Fruit fly (Drosophila melanogaster) whole organism, embryonic: Measurements from ENCODE around the gene APP-BP1.

Experiments used
- B-H2 ChIP-seq: fragments of 200-800 bp; sonication (Bioruptor generic); optimal IDR thresholded peaks from 2 replicates; lab custom pipeline; 2018; ENCODE audit warnings: missing biosample characterization, mild to moderate bottlenecking, missing genetic modification characterization
- CG10267 ChIP-seq: fragments of 200-800 bp; sonication (Bioruptor generic); optimal IDR thresholded peaks from 2 replicates; lab custom pipeline; 2018; ENCODE audit warnings: missing biosample characterization, mild to moderate bottlenecking, missing genetic modification characterization, moderate library complexity
- CG10366 ChIP-seq: fragments of 200-800 bp; sonication (Bioruptor generic); IDR thresholded peaks from 2 replicates; pipeline ENCODE4 v1.3.6; 2022; ENCODE audit warnings: missing biosample characterization, missing genetic modification characterization
- CG10654 ChIP-seq: fragments of 200-800 bp; sonication (Bioruptor generic); optimal IDR thresholded peaks from 2 replicates; lab custom pipeline; 2016; ENCODE audit warnings: missing biosample characterization, missing genetic modification characterization
- CG11504 ChIP-seq: fragments of 200-800 bp; sonication (Bioruptor generic); optimal IDR thresholded peaks from 3 replicates; lab custom pipeline; 2019; ENCODE audit warnings: missing biosample characterization, mild to moderate bottlenecking, missing genetic modification characterization, moderate library complexity
- CG11696 ChIP-seq: fragments of 200-800 bp; sonication (Bioruptor generic); IDR thresholded peaks from 2 replicates; pipeline ENCODE4 v1.3.6; 2022; ENCODE audit warnings: missing biosample characterization, missing genetic modification characterization
- CG12659 ChIP-seq: fragments of 200-800 bp; sonication (Bioruptor generic); optimal IDR thresholded peaks from 3 replicates; lab custom pipeline; 2017; ENCODE audit warnings: mild to moderate bottlenecking, missing biosample characterization, missing genetic modification reagents, missing genetic modification characterization
- CG12769 ChIP-seq: fragments of 200-800 bp; sonication (Bioruptor generic); optimal IDR thresholded peaks from 2 replicates; lab custom pipeline; 2019; ENCODE audit warnings: missing biosample characterization, mild to moderate bottlenecking, missing genetic modification characterization, moderate library complexity
- CG13123 ChIP-seq: fragments of 200-800 bp; sonication (Bioruptor generic); optimal IDR thresholded peaks from 2 replicates; lab custom pipeline; 2016; ENCODE audit warnings: missing biosample characterization, missing genetic modification characterization
- CG14710 ChIP-seq: fragments of 200-800 bp; sonication (Bioruptor generic); optimal IDR thresholded peaks from 3 replicates; lab custom pipeline; 2019; ENCODE audit warnings: missing biosample characterization, mild to moderate bottlenecking, missing genetic modification characterization, moderate library complexity
- CG15269 ChIP-seq: fragments of 200-800 bp; sonication (Bioruptor generic); optimal IDR thresholded peaks from 2 replicates; lab custom pipeline; 2018; ENCODE audit warnings: missing biosample characterization, mild to moderate bottlenecking, missing genetic modification characterization, moderate library complexity
- CG15514 ChIP-seq: fragments of 200-800 bp; sonication (Bioruptor generic); optimal IDR thresholded peaks from 3 replicates; lab custom pipeline; 2017; ENCODE audit warnings: missing biosample characterization, missing genetic modification characterization, mild to moderate bottlenecking, moderate library complexity, missing genetic modification reagents
- CG16815 ChIP-seq: fragments of 200-800 bp; sonication (Bioruptor generic); optimal IDR thresholded peaks from 3 replicates; lab custom pipeline; 2017; ENCODE audit warnings: missing biosample characterization, mild to moderate bottlenecking, missing genetic modification characterization
- CG17802 ChIP-seq: fragments of 200-800 bp; sonication (Bioruptor generic); optimal IDR thresholded peaks from 2 replicates; lab custom pipeline; 2018; ENCODE audit warnings: missing biosample characterization, mild to moderate bottlenecking, missing genetic modification characterization, moderate library complexity
- CG18764 ChIP-seq: fragments of 200-800 bp; sonication (Bioruptor generic); optimal IDR thresholded peaks from 3 replicates; lab custom pipeline; 2016; ENCODE audit warnings: missing biosample characterization, missing genetic modification characterization
- CG2116 ChIP-seq: fragments of 200-800 bp; sonication (Bioruptor generic); optimal IDR thresholded peaks from 3 replicates; lab custom pipeline; 2018; ENCODE audit warnings: missing biosample characterization, mild to moderate bottlenecking, missing genetic modification characterization
- CG2712 ChIP-seq: fragments of 200-800 bp; optimal IDR thresholded peaks from 3 replicates; lab custom pipeline; 2019; ENCODE audit warnings: missing biosample characterization, mild to moderate bottlenecking, missing genetic modification characterization, moderate library complexity
- CG6272 ChIP-seq: fragments of 200-800 bp; sonication (Bioruptor generic); IDR thresholded peaks from 2 replicates; pipeline ENCODE4 v1.3.6; 2022; ENCODE audit warnings: missing biosample characterization, missing genetic modification characterization
- CG6654 ChIP-seq: fragments of 200-800 bp; sonication (Bioruptor generic); optimal IDR thresholded peaks from 2 replicates; lab custom pipeline; 2017; ENCODE audit warnings: missing biosample characterization, mild to moderate bottlenecking, missing genetic modification characterization
- CG8290 ChIP-seq, 3 experiments: fragments of 200-800 bp; sonication (Bioruptor generic); optimal IDR thresholded peaks; 2 replicates each; lab custom pipeline; 2016 to 2019; ENCODE audit warnings: missing biosample characterization in 3 of 3, missing genetic modification characterization in 3 of 3, mild to moderate bottlenecking in 2 of 3, moderate library complexity in 1 of 3
- CG9437 ChIP-seq: fragments of 200-800 bp; sonication (Bioruptor generic); optimal IDR thresholded peaks from 2 replicates; lab custom pipeline; 2018; ENCODE audit warnings: missing biosample characterization, mild to moderate bottlenecking, missing genetic modification characterization
- CHES-1-like ChIP-seq: fragments of 200-800 bp; sonication (Bioruptor generic); optimal IDR thresholded peaks from 2 replicates; lab custom pipeline; 2016; ENCODE audit warnings: missing biosample characterization, missing genetic modification characterization
- Camta ChIP-seq: fragments of 200-800 bp; sonication (Bioruptor generic); optimal IDR thresholded peaks from 2 replicates; lab custom pipeline; 2016; ENCODE audit warnings: missing biosample characterization, missing genetic modification characterization
- CoRest ChIP-seq: fragments of 200-800 bp; sonication (Bioruptor generic); optimal IDR thresholded peaks from 3 replicates; lab custom pipeline; 2018; ENCODE audit warnings: missing biosample characterization, mild to moderate bottlenecking, missing genetic modification characterization, moderate library complexity
- CrebB ChIP-seq: fragments of 200-800 bp; sonication (Bioruptor generic); optimal IDR thresholded peaks from 3 replicates; lab custom pipeline; 2018; ENCODE audit warnings: missing biosample characterization, mild to moderate bottlenecking, missing genetic modification characterization
- Dip2 ChIP-seq: fragments of 200-800 bp; sonication (Bioruptor generic); IDR thresholded peaks from 2 replicates; pipeline ENCODE4 v1.3.6; 2022; ENCODE audit warnings: missing biosample characterization, missing genetic modification characterization
- E2f1 ChIP-seq: fragments of 200-800 bp; sonication (Bioruptor generic); IDR thresholded peaks from 2 replicates; pipeline ENCODE4 v1.3.6; 2022; ENCODE audit warnings: missing biosample characterization, missing genetic modification characterization
- Hmr ChIP-seq: fragments of 200-800 bp; sonication (Bioruptor generic); optimal IDR thresholded peaks from 3 replicates; lab custom pipeline; 2017; ENCODE audit warnings: mild to moderate bottlenecking, missing biosample characterization, missing genetic modification reagents, missing genetic modification characterization
- Hr78 ChIP-seq, 2 experiments: fragments of 200-800 bp in 1 of 2; fragments of >200 bp in 1 of 2; sonication (Bioruptor generic) in 1 of 2; optimal IDR thresholded peaks; 2 replicates each; lab custom pipeline; 2017 to 2019; ENCODE audit warnings: missing biosample characterization in 2 of 2, missing genetic modification characterization in 2 of 2, mild to moderate bottlenecking in 1 of 2, moderate library complexity in 1 of 2
- Max ChIP-seq: fragments of 200-800 bp; sonication (Bioruptor generic); optimal IDR thresholded peaks from 2 replicates; lab custom pipeline; 2016; ENCODE audit warnings: missing biosample characterization, mild to moderate bottlenecking, missing genetic modification characterization
- Neu2 ChIP-seq: fragments of 200-800 bp; sonication (Bioruptor generic); optimal IDR thresholded peaks from 3 replicates; lab custom pipeline; 2016; ENCODE audit warnings: missing biosample characterization, missing genetic modification characterization, borderline replicate concordance
- Rfx ChIP-seq: fragments of 200-800 bp; sonication (Bioruptor generic); IDR thresholded peaks from 2 replicates; pipeline ENCODE4 v1.3.6; 2022; ENCODE audit warnings: missing biosample characterization, missing genetic modification characterization
- YL-1 ChIP-seq: fragments of 200-800 bp; sonication (Bioruptor generic); optimal IDR thresholded peaks from 3 replicates; lab custom pipeline; 2017; ENCODE audit warnings: missing biosample characterization, mild to moderate bottlenecking, missing genetic modification characterization
- abd-A ChIP-seq: fragments of 200-800 bp; sonication (Bioruptor generic); optimal IDR thresholded peaks from 3 replicates; lab custom pipeline; 2019; ENCODE audit warnings: missing biosample characterization, mild to moderate bottlenecking, missing genetic modification characterization, moderate library complexity
- aop ChIP-seq: fragments of 200-800 bp; sonication (Bioruptor generic); IDR thresholded peaks from 2 replicates; pipeline ENCODE4 v1.3.6; 2022; ENCODE audit warnings: missing biosample characterization, missing genetic modification characterization
- chif ChIP-seq, 2 experiments: fragments of 200-800 bp; sonication (Bioruptor generic); optimal IDR thresholded peaks; 3 replicates each; lab custom pipeline; 2016; ENCODE audit warnings: missing biosample characterization in 2 of 2, missing genetic modification characterization in 2 of 2
- eve ChIP-seq, 2 experiments: fragments of >200 bp; optimal IDR thresholded peaks; 2 replicates each; lab custom pipeline; 2017; ENCODE audit warnings: missing biosample characterization in 2 of 2, missing genetic modification characterization in 2 of 2
- ewg ChIP-seq: fragments of 200-800 bp; sonication (Bioruptor generic); optimal IDR thresholded peaks from 3 replicates; lab custom pipeline; 2017; ENCODE audit warnings: mild to moderate bottlenecking, missing biosample characterization, missing genetic modification reagents, missing genetic modification characterization
- fru ChIP-seq: fragments of >200 bp; optimal IDR thresholded peaks from 2 replicates; lab custom pipeline; 2017
- kay ChIP-seq: fragments of 200-800 bp; sonication (Bioruptor generic); optimal IDR thresholded peaks from 2 replicates; lab custom pipeline; 2016; ENCODE audit warnings: missing biosample characterization, missing genetic modification characterization
- lmd ChIP-seq: fragments of 200-800 bp; sonication (Bioruptor generic); IDR thresholded peaks from 2 replicates; pipeline ENCODE4 v1.3.6; 2022; ENCODE audit warnings: missing biosample characterization, missing genetic modification characterization
- lov ChIP-seq, 2 experiments: fragments of 200-800 bp in 1 of 2; fragments of >200 bp in 1 of 2; sonication (Bioruptor generic) in 1 of 2; IDR thresholded peaks in 1 of 2; optimal IDR thresholded peaks in 1 of 2; 2 replicates in 1 of 2; 3 replicates in 1 of 2; pipeline versions ENCODE4 v1.3.6 to Lab custom; 2017 to 2022; ENCODE audit warnings: missing biosample characterization in 1 of 2, missing genetic modification characterization in 1 of 2
- scrt ChIP-seq: fragments of 200-800 bp; sonication (Bioruptor generic); optimal IDR thresholded peaks from 2 replicates; lab custom pipeline; 2018; ENCODE audit warnings: missing biosample characterization, mild to moderate bottlenecking, missing genetic modification characterization, moderate library complexity
- sens-2 ChIP-seq: fragments of 200-800 bp; sonication (Bioruptor generic); IDR thresholded peaks from 2 replicates; pipeline ENCODE4 v1.3.6; 2022; ENCODE audit warnings: missing biosample characterization, missing genetic modification characterization
- sisA ChIP-seq: fragments of 200-800 bp; sonication (Bioruptor generic); IDR thresholded peaks from 2 replicates; pipeline ENCODE4 v1.3.6; 2022; ENCODE audit warnings: missing biosample characterization, missing genetic modification characterization
- slbo ChIP-seq: fragments of 200-800 bp; sonication (Bioruptor generic); IDR thresholded peaks from 2 replicates; pipeline ENCODE4 v1.3.6; 2022; ENCODE audit warnings: missing biosample characterization, missing genetic modification characterization
- tll ChIP-seq, 2 experiments: fragments of 200-800 bp in 1 of 2; fragments of >200 bp in 1 of 2; sonication (Bioruptor generic) in 1 of 2; optimal IDR thresholded peaks; 2 replicates each; lab custom pipeline; 2017 to 2019; ENCODE audit warnings: missing biosample characterization in 2 of 2, missing genetic modification characterization in 2 of 2, mild to moderate bottlenecking in 1 of 2, moderate library complexity in 1 of 2
- trem ChIP-seq: fragments of 200-800 bp; optimal IDR thresholded peaks from 3 replicates; lab custom pipeline; 2019; ENCODE audit warnings: missing biosample characterization, mild to moderate bottlenecking, missing genetic modification characterization, moderate library complexity
- vfl ChIP-seq: fragments of 200-800 bp; sonication (Bioruptor generic); optimal IDR thresholded peaks from 2 replicates; lab custom pipeline; 2016; ENCODE audit warnings: missing biosample characterization, missing genetic modification characterization

Gene APP-BP1

DNA sequence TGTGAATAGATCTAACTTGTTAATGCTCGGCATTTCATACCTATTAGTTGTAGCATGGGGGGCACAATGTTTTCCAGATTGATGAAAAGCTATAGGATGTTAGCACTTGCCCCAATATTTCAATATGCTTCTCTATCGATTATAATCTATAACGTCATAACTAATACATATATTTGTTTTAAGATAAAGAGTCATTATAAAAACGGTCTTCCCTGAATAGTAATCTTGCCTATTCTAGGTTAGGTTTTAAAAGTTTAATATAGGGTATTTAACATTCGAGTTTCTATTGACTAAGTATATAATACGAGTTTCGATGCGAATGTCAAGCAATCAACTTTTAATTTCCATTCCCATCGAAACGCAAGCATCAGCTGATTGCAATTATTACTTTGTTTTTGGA lies 37.0 kb upstream of the APP-BP1 start, which contains the start of the genes CG6321 and Blos2 (continued):
- TF ChIP-seq chif (GFP tag; optimal IDR thresholded peaks at IDR 0.05; lab: Kevin White, UChicago): peak in 1 of 2 experiments; percentile 67
- peak; percentile 56 for TF ChIP-seq vfl (GFP tag; lab: Kevin White, UChicago)
- peak; percentile 4 for TF ChIP-seq CG18764 (GFP tag; lab: Kevin White, UChicago)
- TF ChIP-seq CG6654 (GFP tag; lab: Kevin White, UChicago): peak; percentile 21
- no peak for TF ChIP-seq fru (lab: Kevin White, UChicago)
- TF ChIP-seq Neu2 (GFP tag; lab: Kevin White, UChicago): no peak
- TF ChIP-seq tll (GFP tag; optimal IDR thresholded peaks at IDR 0.05; lab: Kevin White, UChicago): no peak
- peak; percentile 68 for TF ChIP-seq slbo (GFP tag; lab: Robert Waterston, UW)
- peak; percentile 11 for TF ChIP-seq CHES-1-like (GFP tag; lab: Kevin White, UChicago)
- TF ChIP-seq CG8290 (GFP tag; optimal IDR thresholded peaks at IDR 0.05; lab: Kevin White, UChicago): peak; percentile 31
- TF ChIP-seq CG8290 (tag; optimal IDR thresholded peaks at IDR 0.05; lab: Kevin White, UChicago): peak in 1 of 2 experiments; percentile 61
- TF ChIP-seq CG6272 (GFP tag; lab: Robert Waterston, UW): no peak
- peak; percentile 54 for TF ChIP-seq sisA (GFP tag; lab: Robert Waterston, UW)
- peak; percentile 48 for TF ChIP-seq B-H2 (GFP tag; lab: Kevin White, UChicago)
- TF ChIP-seq lov (optimal IDR thresholded peaks at IDR 0.05; lab: Kevin White, UChicago): no peak
- 0 out of 3 replicates have a peak, but pooled peaks have one; percentile 37 for TF ChIP-seq lov (GFP tag; IDR thresholded peaks at IDR 0.05; lab: Robert Waterston, UW)
- peak; percentile 47 for TF ChIP-seq kay (GFP tag; lab: Kevin White, UChicago)
- TF ChIP-seq CG10654 (GFP tag; lab: Kevin White, UChicago): peak; percentile 50
- TF ChIP-seq CG9437: peak; percentile 69
- TF ChIP-seq lmd (GFP tag; lab: Robert Waterston, UW): peak; percentile 68
- peak; percentile 62 for TF ChIP-seq E2f1 (GFP tag; lab: Robert Waterston, UW)
- TF ChIP-seq CrebB (tag; lab: Kevin White, UChicago): peak; percentile 74
- peak; percentile 21 for TF ChIP-seq YL-1 (GFP tag; lab: Kevin White, UChicago)
- peak; percentile 82 for TF ChIP-seq Hmr (GFP tag; lab: Kevin White, UChicago)
- no peak for TF ChIP-seq sens-2 (GFP tag; lab: Robert Waterston, UW)
- no peak for TF ChIP-seq Dip2
- peak; percentile 86 for TF ChIP-seq CG11504 (tag; lab: Kevin White, UChicago)
- peak; percentile 68 for TF ChIP-seq scrt
- TF ChIP-seq CG10366 (GFP tag; lab: Robert Waterston, UW): peak; percentile 46
- no peak for TF ChIP-seq abd-A (tag; lab: Kevin White, UChicago)
- peak; percentile 89 for TF ChIP-seq CG2712
- peak; percentile 81 for TF ChIP-seq CG10267 (tag; lab: Kevin White, UChicago)
- 0 out of 2 replicates have a peak, but pooled peaks have one; percentile 24 for TF ChIP-seq CG11696
- TF ChIP-seq CG12769 (tag; lab: Kevin White, UChicago): peak; percentile 79
- TF ChIP-seq Camta (GFP tag; lab: Kevin White, UChicago): peak; percentile 19
- peak; percentile 53 for TF ChIP-seq CG15514
- TF ChIP-seq CG2116 (GFP tag; lab: Kevin White, UChicago): peak; percentile 25
- TF ChIP-seq CG17802 (tag; lab: Kevin White, UChicago): no peak
- peak in 1 of 2 experiments; percentile 31 for TF ChIP-seq Hr78 (GFP tag; optimal IDR thresholded peaks at IDR 0.05; lab: Kevin White, UChicago)
- TF ChIP-seq trem (tag; lab: Kevin White, UChicago): peak; percentile 68
- peak; percentile 35 for TF ChIP-seq ewg
- TF ChIP-seq eve (GFP tag; optimal IDR thresholded peaks at IDR 0.05; lab: Kevin White, UChicago): peak in 1 of 2 experiments; percentile 83
- no peak for TF ChIP-seq aop (GFP tag; lab: Robert Waterston, UW)
- TF ChIP-seq Rfx (GFP tag; lab: Robert Waterston, UW): peak; percentile 79
- TF ChIP-seq Max (GFP tag; lab: Kevin White, UChicago): peak; percentile 67
- TF ChIP-seq CG15269 (tag; lab: Kevin White, UChicago): peak; percentile 88
- TF ChIP-seq CG13123 (GFP tag; lab: Kevin White, UChicago): peak; percentile 15
- TF ChIP-seq CG16815 (GFP tag; lab: Kevin White, UChicago): peak; percentile 42
- TF ChIP-seq CG14710 (tag; lab: Kevin White, UChicago): peak; percentile 82
- peak; percentile 68 for TF ChIP-seq CG12659
- peak; percentile 85 for TF ChIP-seq CoRest
